Worm (Caenorhabditis elegans) whole organism, L4 larva: Measurements from ENCODE around the gene cee-1.
A peak's percentile ranks its signal among the peaks of the same experiment; 100 is the strongest.

Source experiments
- F10B5.3 ChIP-seq: sonication (generic microtip); optimal IDR thresholded peaks from 2 replicates; lab custom pipeline; 2016; ENCODE audit warnings: mild to moderate bottlenecking, missing genetic modification characterization, missing compliant biosample characterization
- R02D3.7 ChIP-seq: fragments of 150-350 bp; sonication (generic microtip); optimal IDR thresholded peaks from 3 replicates; lab custom pipeline; 2014; ENCODE audit warnings: missing biosample characterization, missing genetic modification characterization
- Y105C5A.15 ChIP-seq: fragments of 200-800 bp; sonication (Bioruptor generic); IDR thresholded peaks from 2 replicates; pipeline ENCODE4 v1.3.6; 2022; ENCODE audit warnings: missing genetic modification characterization, missing compliant biosample characterization
- Y48G9A.11 ChIP-seq: fragments of 200-800 bp; sonication (Bioruptor generic); IDR thresholded peaks from 2 replicates; pipeline ENCODE4 v1.3.6; 2022; ENCODE audit warnings: missing genetic modification reagents, missing genetic modification characterization, missing compliant biosample characterization
- Y75B8A.6 ChIP-seq: fragments of 200-800 bp; sonication (Bioruptor generic); IDR thresholded peaks from 2 replicates; pipeline ENCODE4 v1.3.6; 2022; ENCODE audit warnings: missing genetic modification reagents, missing genetic modification characterization, missing compliant biosample characterization
- ZK337.2 ChIP-seq: fragments of 200-800 bp; sonication (Bioruptor generic); IDR thresholded peaks from 2 replicates; pipeline ENCODE4 v1.3.6; 2022; ENCODE audit warnings: missing genetic modification reagents, missing genetic modification characterization, missing compliant biosample characterization
- aha-1 ChIP-seq: fragments of 150-350 bp; peaks from one replicate; lab custom pipeline; 2014; ENCODE audit warnings: missing biosample characterization, missing genetic modification characterization
- arid-1 ChIP-seq: fragments of 200-800 bp; sonication (Bioruptor generic); conservative IDR thresholded peaks from 2 replicates; pipeline ENCODE4 v1.3.6; 2022; ENCODE audit warnings: missing genetic modification reagents, missing genetic modification characterization, missing compliant biosample characterization
- attf-4 ChIP-seq: sonication (generic microtip); optimal IDR thresholded peaks from 3 replicates; lab custom pipeline; 2017; ENCODE audit warnings: missing biosample characterization, missing genetic modification characterization
- ceh-20 ChIP-seq: fragments of 200-800 bp; sonication (Bioruptor generic); IDR thresholded peaks from 2 replicates; pipeline ENCODE4 v1.3.6; 2022; ENCODE audit warnings: missing genetic modification reagents, missing genetic modification characterization, missing compliant biosample characterization
- ceh-32 ChIP-seq: sonication (generic microtip); optimal IDR thresholded peaks from 2 replicates; lab custom pipeline; 2016; ENCODE audit warnings: mild to moderate bottlenecking, missing genetic modification characterization, missing compliant biosample characterization; ENCODE audit not compliant: poor library complexity
- ceh-62 ChIP-seq: sonication (generic microtip); optimal IDR thresholded peaks from 2 replicates; lab custom pipeline; 2017; ENCODE audit warnings: missing biosample characterization, missing genetic modification characterization
- ceh-82 ChIP-seq: sonication (generic microtip); optimal IDR thresholded peaks from 2 replicates; lab custom pipeline; 2017; ENCODE audit warnings: missing biosample characterization, missing genetic modification characterization
- cey-2 ChIP-seq: sonication (generic microtip); optimal IDR thresholded peaks from 3 replicates; lab custom pipeline; 2017; ENCODE audit warnings: missing genetic modification characterization, mild to moderate bottlenecking, missing compliant biosample characterization, antibody characterized with exemption, borderline replicate concordance; ENCODE audit not compliant: insufficient read depth
- ctbp-1 ChIP-seq: fragments of 200-800 bp; sonication (Bioruptor generic); IDR thresholded peaks from 2 replicates; pipeline ENCODE4 v1.3.6; 2022; ENCODE audit warnings: missing genetic modification reagents, missing genetic modification characterization, missing compliant biosample characterization
- daf-19 ChIP-seq: fragments of 200-800 bp; sonication (Bioruptor generic); conservative IDR thresholded peaks from 2 replicates; pipeline ENCODE4 v1.3.6; 2022; ENCODE audit warnings: missing genetic modification characterization, missing compliant biosample characterization
- daf-8 ChIP-seq: fragments of 200-800 bp; sonication (Bioruptor generic); IDR thresholded peaks from 2 replicates; pipeline ENCODE4 v1.3.6; 2022; ENCODE audit warnings: missing genetic modification characterization, missing compliant biosample characterization
- dmd-6 ChIP-seq: fragments of 200-800 bp; sonication (Bioruptor generic); IDR thresholded peaks from 2 replicates; pipeline ENCODE4 v1.3.6; 2022; ENCODE audit warnings: missing genetic modification reagents, missing genetic modification characterization, missing compliant biosample characterization
- dmd-9 ChIP-seq: fragments of 200-800 bp; sonication (Bioruptor generic); IDR thresholded peaks from 2 replicates; pipeline ENCODE4 v1.3.6; 2022; ENCODE audit warnings: missing genetic modification reagents, missing genetic modification characterization, missing compliant biosample characterization
- dve-1 ChIP-seq: sonication (generic microtip); optimal IDR thresholded peaks from 2 replicates; lab custom pipeline; 2017; ENCODE audit warnings: antibody characterized with exemption, mild to moderate bottlenecking, missing genetic modification characterization, missing compliant biosample characterization; ENCODE audit not compliant: insufficient read depth
- egl-27 ChIP-seq: sonication (generic microtip); optimal IDR thresholded peaks from 3 replicates; lab custom pipeline; 2017; ENCODE audit warnings: missing biosample characterization, missing genetic modification reagents, missing genetic modification characterization
- fkh-10 ChIP-seq: fragments of 150-350 bp; optimal IDR thresholded peaks from 2 replicates; lab custom pipeline; 2014; ENCODE audit warnings: missing biosample characterization, missing genetic modification reagents, missing genetic modification characterization
- hlh-30 ChIP-seq: sonication (generic microtip); optimal IDR thresholded peaks from 2 replicates; lab custom pipeline; 2017; ENCODE audit warnings: antibody characterized with exemption, mild to moderate bottlenecking, missing genetic modification characterization, missing compliant biosample characterization; ENCODE audit not compliant: insufficient read depth
- jun-1 ChIP-seq: fragments of 150-350 bp; optimal IDR thresholded peaks from 2 replicates; lab custom pipeline; 2014; ENCODE audit warnings: missing biosample characterization, missing genetic modification reagents, missing genetic modification characterization
- lin-13 ChIP-seq: fragments of 150-350 bp; optimal IDR thresholded peaks from 2 replicates; lab custom pipeline; 2014; ENCODE audit warnings: missing biosample characterization, missing genetic modification reagents, missing genetic modification characterization
- lin-15B ChIP-seq: fragments of 150-350 bp; sonication (generic microtip); optimal IDR thresholded peaks from 3 replicates; lab custom pipeline; 2014; ENCODE audit warnings: missing biosample characterization, missing genetic modification characterization
- lin-29 ChIP-seq: fragments of 200-800 bp; sonication (Bioruptor generic); IDR thresholded peaks from 2 replicates; pipeline ENCODE4 v1.3.6; 2022; ENCODE audit warnings: missing genetic modification reagents, missing genetic modification characterization, missing compliant biosample characterization
- madf-9 ChIP-seq: fragments of 200-800 bp; sonication (Bioruptor generic); conservative IDR thresholded peaks from 2 replicates; pipeline ENCODE4 v1.3.6; 2022; ENCODE audit warnings: missing genetic modification reagents, missing genetic modification characterization, missing compliant biosample characterization
- mep-1 ChIP-seq: fragments of 150-350 bp; sonication (generic microtip); optimal IDR thresholded peaks from 3 replicates; lab custom pipeline; 2014; ENCODE audit warnings: missing biosample characterization, missing genetic modification characterization
- mes-2 ChIP-seq: sonication (generic microtip); optimal IDR thresholded peaks from 2 replicates; lab custom pipeline; 2016; ENCODE audit warnings: missing genotype, mild to moderate bottlenecking, missing genetic modification characterization, missing compliant biosample characterization; ENCODE audit not compliant: poor library complexity, severe bottlenecking
- mxl-2 ChIP-seq: fragments of 200-800 bp; sonication (Bioruptor generic); conservative IDR thresholded peaks from 2 replicates; pipeline ENCODE4 v1.3.6; 2022; ENCODE audit warnings: missing genetic modification reagents, missing genetic modification characterization, missing compliant biosample characterization
- nhr-102 ChIP-seq: sonication (generic microtip); optimal IDR thresholded peaks from 2 replicates; lab custom pipeline; 2016; ENCODE audit warnings: mild to moderate bottlenecking, missing genetic modification characterization, moderate library complexity, missing compliant biosample characterization
- nhr-28 ChIP-seq: fragments of 150-350 bp; optimal IDR thresholded peaks from 2 replicates; lab custom pipeline; 2014; ENCODE audit warnings: missing biosample characterization, missing genetic modification characterization
- php-3 ChIP-seq: fragments of 200-800 bp; sonication (Bioruptor generic); IDR thresholded peaks from 2 replicates; pipeline ENCODE4 v1.3.6; 2022; ENCODE audit warnings: missing genetic modification reagents, missing genetic modification characterization, missing compliant biosample characterization
- rbr-2 ChIP-seq: sonication (generic microtip); optimal IDR thresholded peaks from 2 replicates; lab custom pipeline; 2016; ENCODE audit warnings: missing genotype, missing genetic modification characterization, missing compliant biosample characterization
- skn-1 ChIP-seq: fragments of 150-350 bp; optimal IDR thresholded peaks from 2 replicates; lab custom pipeline; 2014; ENCODE audit warnings: missing biosample characterization, missing genetic modification characterization
- spr-3 ChIP-seq: fragments of 200-800 bp; sonication (Bioruptor generic); optimal IDR thresholded peaks from 2 replicates; lab custom pipeline; 2018; ENCODE audit warnings: mild to moderate bottlenecking, missing genetic modification characterization, missing compliant biosample characterization
- tag-97 ChIP-seq: fragments of 200-800 bp; sonication (Bioruptor generic); IDR thresholded peaks from 2 replicates; pipeline ENCODE4 v1.3.6; 2022; ENCODE audit warnings: missing genetic modification characterization, missing compliant biosample characterization
- unc-130 ChIP-seq: sonication (generic microtip); optimal IDR thresholded peaks from 2 replicates; lab custom pipeline; 2016; ENCODE audit warnings: missing genetic modification reagents, missing genetic modification characterization, missing compliant biosample characterization
- unc-39 ChIP-seq: sonication (generic microtip); optimal IDR thresholded peaks from 2 replicates; lab custom pipeline; 2017; ENCODE audit warnings: missing biosample characterization, missing genetic modification characterization
- unc-62 ChIP-seq, 3 experiments: fragments of 150-350 bp in 1 of 3; sonication (generic microtip); optimal IDR thresholded peaks in 2 of 3; peaks in 1 of 3; 1 replicate in 1 of 3; 2 replicates in 2 of 3; lab custom pipeline; 2014 to 2017; ENCODE audit warnings: missing biosample characterization in 3 of 3, missing genetic modification characterization in 3 of 3, missing genetic modification reagents in 3 of 3, missing genotype in 1 of 3
- vab-7 ChIP-seq: fragments of 200-800 bp; sonication (Bioruptor generic); IDR thresholded peaks from 2 replicates; pipeline ENCODE4 v1.3.6; 2022; ENCODE audit warnings: missing genetic modification reagents, missing genetic modification characterization, missing compliant biosample characterization

Gene cee-1

ce11 chrIII:4893540-4893939, 19.0 kb upstream of the cee-1 start, which contains the start of gene F26F4.6:
Gene F26F4.6, minus strand, starts transcription at chrIII:4893640.
- TF ChIP-seq nhr-28 (tag; lab: Kevin White, UChicago) (no peak), ceh-20 (GFP tag; lab: Robert Waterston, UW) (no peak), mep-1 (tag; lab: Kevin White, UChicago) (no peak), ceh-32 (tag; lab: Kevin White, UChicago) (no peak), ceh-82 (tag; lab: Kevin White, UChicago) (no peak), R02D3.7 (tag; lab: Kevin White, UChicago) (no peak), arid-1 (no peak), vab-7 (no peak), F10B5.3 (tag; lab: Kevin White, UChicago) (no peak), attf-4 (tag; lab: Kevin White, UChicago) (no peak), daf-19 (GFP tag; lab: Robert Waterston, UW) (no peak), jun-1 (no peak), lin-29 (no peak), dmd-6 (GFP tag; lab: Robert Waterston, UW) (no peak), spr-3 (GFP tag; lab: Kevin White, UChicago) (no peak), daf-8 (no peak), ZK337.2 (no peak)

- TF ChIP-seq unc-39 (tag; lab: Kevin White, UChicago) (no peak), unc-130 (GFP tag; lab: Kevin White, UChicago) (no peak), unc-62 (GFP tag; optimal IDR thresholded peaks at IDR 0.05 in 1 of 2; lab: Kevin White, UChicago) (peak in 1 of 2 experiments; percentile 91), unc-62 (tag; optimal IDR thresholded peaks at IDR 0.05; lab: Kevin White, UChicago) (no peak), Y105C5A.15 (GFP tag; lab: Robert Waterston, UW) (no peak), egl-27 (tag; lab: Kevin White, UChicago) (no peak), cey-2 (tag; lab: Kevin White, UChicago) (no peak), lin-29 (no peak)
Measured at ce11 chrIII:4895313-4895712, 17.2 kb upstream of the cee-1 start.

ce11 chrIII:4899035-4899578, 13.4 kb upstream of the cee-1 start, which contains the start of gene nhl-2:
Gene nhl-2, minus strand, starts transcription at chrIII:4899085.
- TF ChIP-seq dmd-6 (GFP tag; lab: Robert Waterston, UW) (peak; percentile 5; the same call in 1 of the 2 replicates), aha-1 (peak; percentile 50), dve-1 (tag; lab: Kevin White, UChicago) (no peak), hlh-30 (tag; lab: Kevin White, UChicago) (peak; percentile 76)

ce11 chrIII:4899728-4900127, 12.8 kb upstream of the cee-1 start:
- TF ChIP-seq lin-13 (GFP tag; lab: Kevin White, UChicago) (peak; percentile 97), lin-15B (tag; lab: Kevin White, UChicago) (peak; percentile 71), Y75B8A.6 (GFP tag; lab: Robert Waterston, UW) (peak; percentile 95), ceh-62 (tag; lab: Kevin White, UChicago) (no peak), ctbp-1 (GFP tag; lab: Robert Waterston, UW) (peak; percentile 99), lin-29 (peak; percentile 94), tag-97 (GFP tag; lab: Robert Waterston, UW) (no peak), skn-1 (peak; percentile 64), php-3 (GFP tag; lab: Robert Waterston, UW) (peak; percentile 97), mes-2 (tag; lab: Kevin White, UChicago) (peak; percentile 94), madf-9 (GFP tag; lab: Robert Waterston, UW) (peak; percentile 97), mxl-2 (GFP tag; lab: Robert Waterston, UW) (peak; percentile 88), Y105C5A.15 (GFP tag; lab: Robert Waterston, UW) (no peak), daf-8 (peak; percentile 94; the same call in 1 of the 2 replicates), nhr-28 (tag; lab: Kevin White, UChicago) (peak; percentile 98), dmd-6 (GFP tag; lab: Robert Waterston, UW) (peak; percentile 100), R02D3.7 (tag; lab: Kevin White, UChicago) (no peak), daf-19 (GFP tag; lab: Robert Waterston, UW) (peak; percentile 96), hlh-30 (tag; lab: Kevin White, UChicago) (peak; percentile 100), fkh-10 (peak; percentile 99), cey-2 (tag; lab: Kevin White, UChicago) (peak; percentile 9), dmd-9 (GFP tag; lab: Robert Waterston, UW) (peak; percentile 96), nhr-102 (tag; lab: Kevin White, UChicago) (peak; percentile 98), rbr-2 (tag; lab: Kevin White, UChicago) (peak; percentile 99), Y48G9A.11 (GFP tag; lab: Robert Waterston, UW) (peak; percentile 81), arid-1 (peak; percentile 95)
